Worm (Caenorhabditis elegans): Measurements from ENCODE around the gene clec-56.

Gene clec-56

DNA sequence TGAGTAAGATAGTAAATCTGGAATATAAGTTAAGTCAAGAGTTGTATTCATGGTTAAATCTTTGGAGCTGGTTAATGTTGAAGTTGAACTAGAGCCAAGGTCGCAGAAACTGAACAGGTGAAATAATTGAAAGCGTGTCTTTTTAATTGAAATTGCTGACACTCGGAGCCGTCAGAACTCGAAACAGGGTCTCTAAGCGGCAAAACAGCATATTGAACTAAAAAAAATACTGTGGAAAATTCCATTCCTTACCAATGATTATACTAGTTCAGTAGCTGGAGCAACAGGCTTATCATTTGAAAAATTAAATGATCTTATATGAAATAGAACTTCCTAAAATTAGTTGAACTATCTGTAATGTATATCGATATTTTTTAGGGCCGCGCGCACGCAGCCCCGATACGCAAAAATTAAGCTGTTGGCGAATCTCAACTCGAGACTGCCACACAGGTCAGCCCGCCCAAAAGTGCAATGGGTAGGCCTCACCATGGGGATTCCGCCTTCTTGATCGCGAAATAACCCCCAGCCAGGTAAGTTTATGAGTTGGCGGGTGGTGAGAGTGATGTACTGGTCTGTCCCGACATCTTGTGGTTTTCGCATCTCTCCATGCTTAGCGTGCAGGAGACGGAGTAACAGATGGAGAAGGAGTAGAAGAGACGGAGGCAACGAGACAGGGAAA lies 5.9 kb upstream of the clec-56 start, which contains the start of gene srz-97:
Gene srz-97 (minus strand): TSS at position 51 of the 679 bp plus-strand sequence.
- peak; percentile 4 for TF ChIP-seq hlh-4 (tag; optimal IDR thresholded peaks at IDR 0.05)
- peak; percentile 76 for TF ChIP-seq nhr-19 (GFP tag; conservative IDR thresholded peaks at IDR 0.05)
- no peak for TF ChIP-seq unc-86 (tag; optimal IDR thresholded peaks at IDR 0.05)
- peak; percentile 58 for TF ChIP-seq swsn-7 (tag; optimal IDR thresholded peaks at IDR 0.05)
- TF ChIP-seq nhr-20 (tag; optimal IDR thresholded peaks at IDR 0.05), result peak; percentile 69
- TF ChIP-seq C16A3.4 (tag; optimal IDR thresholded peaks at IDR 0.05), result no peak
- no peak for TF ChIP-seq efl-3 (GFP tag; optimal IDR thresholded peaks at IDR 0.05)
- TF ChIP-seq Y116A8C.19 (tag; optimal IDR thresholded peaks at IDR 0.05; ENCODE audit: borderline replicate concordance), result no peak
- TF ChIP-seq dpl-1 (GFP tag; optimal IDR thresholded peaks at IDR 0.05), result peak in 1 of 3 experiments; percentile 27
- TF ChIP-seq grh-1 (GFP tag; IDR thresholded peaks at IDR 0.05), result peak; percentile 65
- no peak for TF ChIP-seq nhr-11 (tag; optimal IDR thresholded peaks at IDR 0.05)
- TF ChIP-seq mdl-1 (tag; optimal IDR thresholded peaks at IDR 0.05), result no peak
- TF ChIP-seq C34B4.2 (tag; optimal IDR thresholded peaks at IDR 0.05), result no peak
- peak; percentile 97 for TF ChIP-seq snpc-4 (tag; optimal IDR thresholded peaks at IDR 0.05)
- peak; percentile 73 for TF ChIP-seq nhr-47 (tag; optimal IDR thresholded peaks at IDR 0.05)
- TF ChIP-seq ceh-82 (tag; optimal IDR thresholded peaks at IDR 0.05), result peak in 1 of 3 experiments; percentile 16
- TF ChIP-seq ama-1 (optimal IDR thresholded peaks at IDR 0.05), result no peak
- no peak for TF ChIP-seq lin-13 (GFP tag; optimal IDR thresholded peaks at IDR 0.05)
- TF ChIP-seq efl-1 (optimal IDR thresholded peaks at IDR 0.05), result peak; percentile 41 to 60
- peak in 1 of 2 experiments; percentile 77 for TF ChIP-seq efl-1 (GFP tag; optimal IDR thresholded peaks at IDR 0.05 in 1 of 2)
- TF ChIP-seq alr-1 (tag; optimal IDR thresholded peaks at IDR 0.05; ENCODE audit: borderline replicate concordance), result no peak
- no peak for TF ChIP-seq zag-1 (tag; optimal IDR thresholded peaks at IDR 0.05)
- TF ChIP-seq lin-35 (GFP tag; optimal IDR thresholded peaks at IDR 0.05), result peak in 1 of 2 experiments; percentile 38
- TF ChIP-seq hpl-2 (GFP tag; optimal IDR thresholded peaks at IDR 0.05), result peak; percentile 17
- peak; percentile 90 for TF ChIP-seq nhr-85 (tag)
- TF ChIP-seq nhr-84 (tag; optimal IDR thresholded peaks at IDR 0.05), result no peak
- TF ChIP-seq sox-4 (tag; optimal IDR thresholded peaks at IDR 0.05), result no peak
- TF ChIP-seq snu-23 (GFP tag; optimal IDR thresholded peaks at IDR 0.05), result peak; percentile 66
- TF ChIP-seq hlh-17 (GFP tag; optimal IDR thresholded peaks at IDR 0.05; ENCODE audit: borderline replicate concordance), result no peak
- TF ChIP-seq lin-14 (GFP tag; optimal IDR thresholded peaks at IDR 0.05), result peak; percentile 42
- no peak for TF ChIP-seq nhr-237 (tag; optimal IDR thresholded peaks at IDR 0.05)
- peak; percentile 4 for TF ChIP-seq mep-1 (tag; optimal IDR thresholded peaks at IDR 0.05)
- peak; percentile 84 for TF ChIP-seq nhr-90 (tag; optimal IDR thresholded peaks at IDR 0.05; ENCODE audit: poor library complexity)
- no peak for TF ChIP-seq blmp-1 (tag; optimal IDR thresholded peaks at IDR 0.05)
- peak; percentile 6 for TF ChIP-seq nhr-77 (tag; optimal IDR thresholded peaks at IDR 0.05)
- TF ChIP-seq unc-30 (tag; optimal IDR thresholded peaks at IDR 0.05), result no peak
- TF ChIP-seq fos-1 (tag; optimal IDR thresholded peaks at IDR 0.05), result no peak
- TF ChIP-seq elt-2 (tag; optimal IDR thresholded peaks at IDR 0.05), result peak; percentile 65
- peak; percentile 43 for TF ChIP-seq rnt-1 (tag; optimal IDR thresholded peaks at IDR 0.05)
- TF ChIP-seq unc-62 (GFP tag; optimal IDR thresholded peaks at IDR 0.05), result no peak
- TF ChIP-seq fkh-8 (tag; optimal IDR thresholded peaks at IDR 0.05), result no peak
- TF ChIP-seq unc-98 (GFP tag; IDR thresholded peaks at IDR 0.05), result no peak
- TF ChIP-seq nhr-71 (tag; optimal IDR thresholded peaks at IDR 0.05), result peak; percentile 73

DNA sequence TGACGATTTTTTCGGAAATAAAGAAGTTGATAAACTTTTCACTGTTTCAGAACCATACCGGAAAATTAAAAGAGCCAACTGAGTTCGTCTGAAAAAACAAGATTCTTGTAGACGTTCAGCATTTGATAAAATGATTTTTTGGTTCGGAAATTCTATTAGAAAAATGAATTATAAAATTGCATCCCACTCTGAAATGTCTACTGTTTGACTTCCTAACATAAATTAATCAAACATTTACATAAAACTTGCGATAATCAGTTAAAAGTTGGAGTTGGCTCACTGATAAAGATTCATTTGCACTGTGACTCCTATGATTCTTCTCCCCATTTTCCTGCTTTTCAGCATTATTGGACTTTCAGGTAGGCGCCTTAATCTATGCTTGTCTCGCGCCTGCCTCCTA lies 5.3 kb upstream of the clec-56 start, which contains the start of gene clec-57:
Gene clec-57 (plus strand): TSS at position 301 of the 400 bp plus-strand sequence.
- TF ChIP-seq ets-5 (GFP tag; IDR thresholded peaks at IDR 0.05) (no peak), nhr-12 (tag; optimal IDR thresholded peaks at IDR 0.05) (no peak), nhr-19 (GFP tag; conservative IDR thresholded peaks at IDR 0.05) (no peak), jun-1 (tag; optimal IDR thresholded peaks at IDR 0.05) (no peak)

All from whole organism, L1 larva.